Worm (Caenorhabditis elegans) whole organism, L4/young adult: ENCODE results near the gene best-17.

Source experiments
- W03F9.2 ChIP-seq: fragments of 150-350 bp; optimal IDR thresholded peaks from 2 replicates; lab custom pipeline; 2014; ENCODE audit warnings: missing biosample characterization, missing genetic modification characterization
- dao-5 ChIP-seq: sonication (generic microtip); optimal IDR thresholded peaks from 2 replicates; lab custom pipeline; 2016; ENCODE audit warnings: missing genotype, missing genetic modification characterization, moderate library complexity, missing compliant biosample characterization
- him-1 ChIP-seq: sonication (generic microtip); optimal IDR thresholded peaks from 2 replicates; lab custom pipeline; 2016; ENCODE audit warnings: missing genotype, missing genetic modification reagents, missing genetic modification characterization, missing compliant biosample characterization

DNA sequence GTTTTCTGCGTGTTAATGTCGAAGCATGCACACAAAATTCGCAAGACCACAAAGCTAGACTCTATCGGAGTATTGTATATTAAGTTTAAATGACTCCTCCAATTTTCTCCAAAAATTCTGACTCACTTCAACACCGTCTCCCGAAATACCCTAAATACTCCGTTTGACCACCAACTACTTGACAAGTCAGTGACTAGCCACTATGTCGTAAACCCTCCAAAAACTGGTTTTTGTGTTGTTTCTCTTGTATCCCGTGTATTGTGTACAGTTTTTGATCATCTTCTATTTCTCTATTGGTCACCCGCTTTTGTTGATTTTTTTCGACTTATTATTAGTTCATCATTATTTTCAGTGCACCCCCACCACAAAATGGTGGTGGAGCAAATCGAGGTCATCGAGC lies 48.9 kb upstream of the best-17 start, which contains the start of gene C09F5.1:
- no peak for TF ChIP-seq W03F9.2 (tag; lab: Kevin White, UChicago)
- no peak for TF ChIP-seq him-1 (tag; lab: Kevin White, UChicago)
- TF ChIP-seq dao-5 (tag; lab: Kevin White, UChicago) = no peak
